Fruit fly (Drosophila melanogaster): Measurements from ENCODE around the gene mRpS21.
A peak's percentile ranks its signal among the peaks of the same experiment; 100 is the strongest.

Gene mRpS21

dm6 chr3R:13404841-13405441 is 23.3 kb upstream of the mRpS21 start, which contains the start of gene yellow-e3 (continued):
- TF ChIP-seq CG8290 (GFP tag; optimal IDR thresholded peaks at IDR 0.05) (no peak), CG8290 (tag; optimal IDR thresholded peaks at IDR 0.05) (no peak), D (optimal IDR thresholded peaks at IDR 0.05) (no peak), D (GFP tag; optimal IDR thresholded peaks at IDR 0.05) (peak; percentile 7), sc (optimal IDR thresholded peaks at IDR 0.05) (no peak), sc (GFP tag; optimal IDR thresholded peaks at IDR 0.05) (peak; percentile 5), cad (GFP tag; optimal IDR thresholded peaks at IDR 0.05) (peak; percentile 38), lola (GFP tag; optimal IDR thresholded peaks at IDR 0.05) (peak in 1 of 3 experiments; percentile 82), kay (GFP tag; optimal IDR thresholded peaks at IDR 0.05) (no peak), pros (GFP tag; optimal IDR thresholded peaks at IDR 0.05) (peak; percentile 63), CG9609 (GFP tag; optimal IDR thresholded peaks at IDR 0.05) (no peak), CG4854 (GFP tag; optimal IDR thresholded peaks at IDR 0.05) (no peak), CG14710 (tag; optimal IDR thresholded peaks at IDR 0.05) (peak; percentile 71), CG16815 (GFP tag; optimal IDR thresholded peaks at IDR 0.05) (peak; percentile 41), nmo (GFP tag; optimal IDR thresholded peaks at IDR 0.05) (peak; percentile 41), fd102C (GFP tag; optimal IDR thresholded peaks at IDR 0.05) (peak; percentile 64), Dek (tag; optimal IDR thresholded peaks at IDR 0.05) (no peak), CG10431 (GFP tag; optimal IDR thresholded peaks at IDR 0.05) (no peak), Ssrp (tag; optimal IDR thresholded peaks at IDR 0.05) (peak; percentile 17), gcm (GFP tag; optimal IDR thresholded peaks at IDR 0.05) (peak; percentile 29), lov (optimal IDR thresholded peaks at IDR 0.05) (no peak), lov (GFP tag; IDR thresholded peaks at IDR 0.05) (no peak), CG31365 (tag; optimal IDR thresholded peaks at IDR 0.05) (no peak), CG10959 (GFP tag; IDR thresholded peaks at IDR 0.05) (no peak), al (GFP tag; IDR thresholded peaks at IDR 0.05) (no peak), CG7928 (GFP tag; optimal IDR thresholded peaks at IDR 0.05) (no peak), exex (tag; optimal IDR thresholded peaks at IDR 0.05) (no peak), CG18599 (GFP tag; optimal IDR thresholded peaks at IDR 0.05) (no peak), CG11247 (GFP tag; IDR thresholded peaks at IDR 0.05) (no peak), bsh (GFP tag; optimal IDR thresholded peaks at IDR 0.05) (peak in 1 of 2 experiments; percentile 42), shn (GFP tag; optimal IDR thresholded peaks at IDR 0.05) (no peak), p53 (GFP tag; optimal IDR thresholded peaks at IDR 0.05) (no peak), CG12942 (GFP tag; optimal IDR thresholded peaks at IDR 0.05) (no peak), GATAe (GFP tag; conservative IDR thresholded peaks at IDR 0.05) (no peak), dmrt11E (tag; optimal IDR thresholded peaks at IDR 0.05) (peak; percentile 87), dati (GFP tag; IDR thresholded peaks at IDR 0.05) (no peak), unpg (GFP tag; optimal IDR thresholded peaks at IDR 0.05) (peak; percentile 16), gem (tag; optimal IDR thresholded peaks at IDR 0.05) (peak; percentile 65), prd (optimal IDR thresholded peaks at IDR 0.05) (no peak), prd (GFP tag; IDR thresholded peaks at IDR 0.05) (peak; percentile 81), corto (GFP tag; optimal IDR thresholded peaks at IDR 0.05) (no peak), CG11093 (GFP tag; IDR thresholded peaks at IDR 0.05) (no peak), gsb-n (tag; optimal IDR thresholded peaks at IDR 0.05) (peak; percentile 39), CG7786 (GFP tag; optimal IDR thresholded peaks at IDR 0.05) (no peak), CG11723 (GFP tag; optimal IDR thresholded peaks at IDR 0.05) (no peak), mirr (GFP tag; optimal IDR thresholded peaks at IDR 0.05) (no peak)
